Fruit fly (Drosophila melanogaster) whole organism, prepupa: Measurements from ENCODE around the gene Tdrd3.
A peak's percentile ranks its signal among the peaks of the same experiment; 100 is the strongest.

Experiments
- Blimp-1 ChIP-seq: fragments of 200-800 bp; sonication (Bioruptor generic); optimal IDR thresholded peaks from 3 replicates; lab custom pipeline; 2017; ENCODE audit warnings: missing biosample characterization, missing genetic modification characterization, mild to moderate bottlenecking, moderate library complexity, missing genetic modification reagents
- CG10631 ChIP-seq: fragments of 200-800 bp; sonication (Bioruptor generic); optimal IDR thresholded peaks from 2 replicates; lab custom pipeline; 2016; ENCODE audit warnings: missing biosample characterization, missing genetic modification characterization
- CG10669 ChIP-seq: fragments of 200-800 bp; sonication (Bioruptor generic); optimal IDR thresholded peaks from 3 replicates; lab custom pipeline; 2018; ENCODE audit warnings: missing biosample characterization, mild to moderate bottlenecking, missing genetic modification characterization, moderate library complexity
- CG11294 ChIP-seq: fragments of 200-800 bp; sonication (Bioruptor generic); IDR thresholded peaks from 2 replicates; pipeline ENCODE4 v1.3.6; 2022; ENCODE audit warnings: missing biosample characterization, missing genetic modification characterization
- CG11762 ChIP-seq: fragments of 200-800 bp; sonication (Bioruptor generic); optimal IDR thresholded peaks from 3 replicates; lab custom pipeline; 2016; ENCODE audit warnings: missing biosample characterization, missing genetic modification characterization; ENCODE audit not compliant: insufficient read depth
- CG15336 ChIP-seq: fragments of 200-800 bp; sonication (Bioruptor generic); IDR thresholded peaks from 2 replicates; pipeline ENCODE4 v1.3.6; 2022; ENCODE audit warnings: missing biosample characterization, missing genetic modification characterization
- CG31627 ChIP-seq: fragments of 200-800 bp; sonication (Bioruptor generic); optimal IDR thresholded peaks from 3 replicates; lab custom pipeline; 2016; ENCODE audit warnings: missing biosample characterization, missing genetic modification characterization
- CG32006 ChIP-seq: fragments of 200-800 bp; sonication (Bioruptor generic); optimal IDR thresholded peaks from 3 replicates; lab custom pipeline; 2017; ENCODE audit warnings: missing biosample characterization, mild to moderate bottlenecking, missing genetic modification characterization
- CG34406 ChIP-seq: fragments of 200-800 bp; sonication (Bioruptor generic); optimal IDR thresholded peaks from 3 replicates; lab custom pipeline; 2016; ENCODE audit warnings: missing biosample characterization, missing genetic modification characterization
- CG3919 ChIP-seq: fragments of 200-800 bp; sonication (Bioruptor generic); optimal IDR thresholded peaks from 3 replicates; lab custom pipeline; 2016; ENCODE audit warnings: missing biosample characterization, missing genetic modification characterization
- CG4318 ChIP-seq: fragments of 200-800 bp; sonication (Bioruptor generic); optimal IDR thresholded peaks from 3 replicates; lab custom pipeline; 2017; ENCODE audit warnings: missing biosample characterization, mild to moderate bottlenecking, missing genetic modification characterization
- CG6163 ChIP-seq: fragments of 200-800 bp; sonication (Bioruptor generic); IDR thresholded peaks from 3 replicates; pipeline ENCODE4 v1.3.6; 2022; ENCODE audit warnings: missing biosample characterization, missing genetic modification characterization
- CG6276 ChIP-seq: fragments of 200-800 bp; sonication (Bioruptor generic); optimal IDR thresholded peaks from 2 replicates; lab custom pipeline; 2017; ENCODE audit warnings: missing biosample characterization, mild to moderate bottlenecking, missing genetic modification characterization
- CG6792 ChIP-seq: fragments of 200-800 bp; sonication (Bioruptor generic); optimal IDR thresholded peaks from 3 replicates; lab custom pipeline; 2016; ENCODE audit warnings: missing biosample characterization, missing genetic modification characterization
- CG7368 ChIP-seq: fragments of 200-800 bp; sonication (Bioruptor generic); optimal IDR thresholded peaks from 3 replicates; lab custom pipeline; 2016; ENCODE audit warnings: missing biosample characterization, missing genetic modification characterization
- CG8119 ChIP-seq: fragments of 200-800 bp; sonication (Bioruptor generic); IDR thresholded peaks from 3 replicates; pipeline ENCODE4 v1.3.6; 2022; ENCODE audit warnings: missing biosample characterization, missing genetic modification characterization
- CG8319 ChIP-seq: fragments of 200-800 bp; sonication (Bioruptor generic); optimal IDR thresholded peaks from 3 replicates; lab custom pipeline; 2016; ENCODE audit warnings: missing biosample characterization, missing genetic modification characterization
- Eip78C ChIP-seq: fragments of 200-800 bp; sonication (Bioruptor generic); peaks from one replicate; lab custom pipeline; 2016; ENCODE audit warnings: missing biosample characterization, missing genetic modification characterization
- Eip93F ChIP-seq: fragments of 200-800 bp; sonication (Bioruptor generic); optimal IDR thresholded peaks from 2 replicates; lab custom pipeline; 2016; ENCODE audit warnings: missing biosample characterization, mild to moderate bottlenecking, missing genetic modification characterization
- Ets21C ChIP-seq: fragments of 200-800 bp; sonication (Bioruptor generic); optimal IDR thresholded peaks from 3 replicates; lab custom pipeline; 2016; ENCODE audit warnings: missing biosample characterization, missing genetic modification characterization
- Ets96B ChIP-seq: fragments of 200-800 bp; optimal IDR thresholded peaks from 2 replicates; lab custom pipeline; 2019; ENCODE audit warnings: missing biosample characterization, mild to moderate bottlenecking, missing genetic modification characterization, moderate library complexity
- Hr38 ChIP-seq: sonication (Bioruptor generic); optimal IDR thresholded peaks from 2 replicates; lab custom pipeline; 2016; ENCODE audit warnings: missing biosample characterization, missing genetic modification characterization
- Hr39 ChIP-seq: fragments of 200-800 bp; sonication (Bioruptor generic); optimal IDR thresholded peaks from 2 replicates; lab custom pipeline; 2016; ENCODE audit warnings: missing biosample characterization, missing genetic modification characterization
- Hr4 ChIP-seq: fragments of 200-800 bp; sonication (Bioruptor generic); optimal IDR thresholded peaks from 3 replicates; lab custom pipeline; 2016; ENCODE audit warnings: missing biosample characterization, missing genetic modification characterization
- Met ChIP-seq: fragments of 200-800 bp; sonication (Bioruptor generic); optimal IDR thresholded peaks from 3 replicates; lab custom pipeline; 2016; ENCODE audit warnings: missing biosample characterization, missing genetic modification characterization
- OdsH ChIP-seq: fragments of 200-800 bp; sonication (Bioruptor generic); optimal IDR thresholded peaks from 3 replicates; lab custom pipeline; 2016; ENCODE audit warnings: missing biosample characterization, missing genetic modification characterization
- Smox ChIP-seq: fragments of 200-800 bp; sonication (Bioruptor generic); optimal IDR thresholded peaks from 3 replicates; lab custom pipeline; 2016; ENCODE audit warnings: missing biosample characterization, missing genetic modification characterization
- Sox102F ChIP-seq: fragments of 200-800 bp; sonication (Bioruptor generic); optimal IDR thresholded peaks from 2 replicates; lab custom pipeline; 2016; ENCODE audit warnings: missing biosample characterization, mild to moderate bottlenecking, missing genetic modification characterization
- Sox14 ChIP-seq: fragments of 200-800 bp; sonication (Bioruptor generic); optimal IDR thresholded peaks from 3 replicates; lab custom pipeline; 2016; ENCODE audit warnings: missing biosample characterization, missing genetic modification characterization
- Sox15 ChIP-seq: fragments of 200-800 bp; sonication (Bioruptor generic); optimal IDR thresholded peaks from 3 replicates; lab custom pipeline; 2016; ENCODE audit warnings: missing biosample characterization, missing genetic modification characterization
- achi ChIP-seq: fragments of 200-800 bp; sonication (Bioruptor generic); optimal IDR thresholded peaks from 3 replicates; lab custom pipeline; 2016; ENCODE audit warnings: missing biosample characterization, missing genetic modification characterization
- acj6 ChIP-seq: fragments of 200-800 bp; sonication (Bioruptor generic); optimal IDR thresholded peaks from 3 replicates; lab custom pipeline; 2016; ENCODE audit warnings: missing biosample characterization, missing genetic modification characterization
- cyc ChIP-seq: fragments of 200-800 bp; sonication (Bioruptor generic); optimal IDR thresholded peaks from 3 replicates; lab custom pipeline; 2016; ENCODE audit warnings: missing biosample characterization, missing genetic modification characterization
- dac ChIP-seq: fragments of 200-800 bp; sonication (Bioruptor generic); optimal IDR thresholded peaks from 2 replicates; lab custom pipeline; 2017; ENCODE audit warnings: missing biosample characterization, mild to moderate bottlenecking, missing genetic modification characterization
- dsx ChIP-seq: fragments of 200-800 bp; optimal IDR thresholded peaks from 3 replicates; lab custom pipeline; 2019; ENCODE audit warnings: missing biosample characterization, mild to moderate bottlenecking, missing genetic modification characterization, moderate library complexity; ENCODE audit not compliant: poor library complexity, severe bottlenecking
- eg ChIP-seq: fragments of 200-800 bp; sonication (Bioruptor generic); IDR thresholded peaks from 3 replicates; pipeline ENCODE4 v1.3.6; 2022; ENCODE audit warnings: missing biosample characterization, missing genetic modification characterization
- fd59A ChIP-seq: fragments of 200-800 bp; sonication (Bioruptor generic); optimal IDR thresholded peaks from 2 replicates; lab custom pipeline; 2017; ENCODE audit warnings: missing biosample characterization, mild to moderate bottlenecking, missing genetic modification characterization, missing genetic modification reagents
- fd85E ChIP-seq: fragments of 200-800 bp; sonication (Bioruptor generic); optimal IDR thresholded peaks from 3 replicates; lab custom pipeline; 2016; ENCODE audit warnings: missing biosample characterization, missing genetic modification characterization
- fkh ChIP-seq: fragments of 200-800 bp; sonication (Bioruptor generic); optimal IDR thresholded peaks from 3 replicates; lab custom pipeline; 2017; ENCODE audit warnings: missing biosample characterization, mild to moderate bottlenecking, missing genetic modification characterization, moderate library complexity
- lz ChIP-seq: fragments of 200-800 bp; sonication (Bioruptor generic); optimal IDR thresholded peaks from 3 replicates; lab custom pipeline; 2016; ENCODE audit warnings: missing biosample characterization, missing genetic modification characterization
- net ChIP-seq: fragments of 200-800 bp; sonication (Bioruptor generic); optimal IDR thresholded peaks from 3 replicates; lab custom pipeline; 2016; ENCODE audit warnings: missing biosample characterization, missing genetic modification characterization
- pdm3 ChIP-seq: fragments of 200-800 bp; sonication (Bioruptor generic); optimal IDR thresholded peaks from 3 replicates; lab custom pipeline; 2016; ENCODE audit warnings: missing biosample characterization, missing genetic modification characterization
- salr ChIP-seq, 2 experiments: fragments of 200-800 bp; sonication (Bioruptor generic); optimal IDR thresholded peaks; 3 replicates each; lab custom pipeline; 2016 to 2018; ENCODE audit warnings: missing biosample characterization in 2 of 2, missing genetic modification characterization in 2 of 2, mild to moderate bottlenecking in 1 of 2
- spab ChIP-seq: fragments of 200-800 bp; sonication (Bioruptor generic); optimal IDR thresholded peaks from 2 replicates; lab custom pipeline; 2017; ENCODE audit warnings: missing biosample characterization, mild to moderate bottlenecking, missing genetic modification characterization, missing genetic modification reagents
- ss ChIP-seq, 2 experiments: fragments of 200-800 bp; sonication (Bioruptor generic); optimal IDR thresholded peaks; 2 replicates in 1 of 2; 3 replicates in 1 of 2; lab custom pipeline; 2017 to 2018; ENCODE audit warnings: mild to moderate bottlenecking in 2 of 2, missing biosample characterization in 2 of 2, missing genetic modification characterization in 2 of 2, moderate library complexity in 1 of 2
- vri ChIP-seq: fragments of 200-800 bp; sonication (Bioruptor generic); optimal IDR thresholded peaks from 3 replicates; lab custom pipeline; 2016; ENCODE audit warnings: missing biosample characterization, mild to moderate bottlenecking, missing genetic modification characterization

Tdrd3 gene

DNA sequence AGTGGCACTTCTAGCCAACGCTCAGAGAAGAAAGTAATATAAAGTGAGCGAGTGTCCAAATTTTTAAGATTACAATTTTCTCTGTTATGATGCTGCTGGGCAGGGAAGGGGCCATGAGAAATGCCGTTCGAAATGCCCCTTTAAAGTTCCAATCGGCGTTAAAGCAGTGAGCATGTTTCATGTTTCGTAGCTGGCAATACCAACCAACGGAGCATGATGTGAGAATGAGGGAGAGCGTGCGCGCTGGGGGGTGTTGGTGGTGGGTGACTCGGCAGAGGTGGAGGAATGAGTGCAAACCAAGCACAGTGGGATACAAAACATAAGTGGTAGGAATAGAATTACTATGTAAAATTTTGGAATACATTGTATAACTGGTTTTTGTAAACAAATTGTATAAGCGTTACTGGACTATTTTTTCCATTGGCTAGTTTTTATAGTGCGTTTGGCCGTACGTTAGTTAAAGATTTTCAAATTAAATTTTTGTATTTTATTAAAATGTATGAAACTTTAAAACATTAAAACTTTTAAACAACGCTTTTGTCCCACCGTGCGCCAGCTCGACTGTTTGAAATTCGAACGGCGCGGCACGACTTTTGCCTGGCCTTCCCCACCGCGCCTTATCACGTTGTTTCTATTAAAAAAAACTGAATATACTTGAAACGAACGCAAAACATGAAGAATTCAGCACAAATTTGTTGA is 27.3 kb upstream of the Tdrd3 start (continued):
- peak; percentile 99 for TF ChIP-seq achi
- TF ChIP-seq CG11294 (GFP tag; lab: Robert Waterston, UW) = peak; percentile 100
- peak; percentile 99 for TF ChIP-seq CG6163 (GFP tag; lab: Robert Waterston, UW)
- TF ChIP-seq Ets21C (GFP tag; lab: Kevin White, UChicago) = peak; percentile 99
- peak; percentile 100 for TF ChIP-seq Hr4 (GFP tag; lab: Kevin White, UChicago)
- TF ChIP-seq fd59A (GFP tag; lab: Kevin White, UChicago) = peak; percentile 99
- peak; percentile 100 for TF ChIP-seq eg (GFP tag; lab: Robert Waterston, UW)
- TF ChIP-seq CG7368 (GFP tag; lab: Kevin White, UChicago) = peak; percentile 99
- TF ChIP-seq Sox14 = peak; percentile 100
- peak; percentile 100 for TF ChIP-seq OdsH (GFP tag; lab: Kevin White, UChicago)
- TF ChIP-seq CG31627 (GFP tag; lab: Kevin White, UChicago) = peak; percentile 99
- TF ChIP-seq CG10669 (GFP tag; lab: Kevin White, UChicago) = peak; percentile 99
- TF ChIP-seq Hr39 (GFP tag; lab: Kevin White, UChicago) = peak; percentile 99
- TF ChIP-seq Ets96B = peak; percentile 100
- peak; percentile 97 for TF ChIP-seq Blimp-1 (GFP tag; lab: Kevin White, UChicago)
- TF ChIP-seq CG8119 (GFP tag; lab: Robert Waterston, UW) = peak; percentile 100
- TF ChIP-seq Eip93F (GFP tag; lab: Kevin White, UChicago) = peak; percentile 99
- peak; percentile 100 for TF ChIP-seq CG11762 (GFP tag; lab: Kevin White, UChicago)
- peak; percentile 100 for TF ChIP-seq net (GFP tag; lab: Kevin White, UChicago)
- TF ChIP-seq CG8319 (GFP tag; lab: Kevin White, UChicago) = peak; percentile 99
- TF ChIP-seq, all 60 proteins: peak for 60

DNA sequence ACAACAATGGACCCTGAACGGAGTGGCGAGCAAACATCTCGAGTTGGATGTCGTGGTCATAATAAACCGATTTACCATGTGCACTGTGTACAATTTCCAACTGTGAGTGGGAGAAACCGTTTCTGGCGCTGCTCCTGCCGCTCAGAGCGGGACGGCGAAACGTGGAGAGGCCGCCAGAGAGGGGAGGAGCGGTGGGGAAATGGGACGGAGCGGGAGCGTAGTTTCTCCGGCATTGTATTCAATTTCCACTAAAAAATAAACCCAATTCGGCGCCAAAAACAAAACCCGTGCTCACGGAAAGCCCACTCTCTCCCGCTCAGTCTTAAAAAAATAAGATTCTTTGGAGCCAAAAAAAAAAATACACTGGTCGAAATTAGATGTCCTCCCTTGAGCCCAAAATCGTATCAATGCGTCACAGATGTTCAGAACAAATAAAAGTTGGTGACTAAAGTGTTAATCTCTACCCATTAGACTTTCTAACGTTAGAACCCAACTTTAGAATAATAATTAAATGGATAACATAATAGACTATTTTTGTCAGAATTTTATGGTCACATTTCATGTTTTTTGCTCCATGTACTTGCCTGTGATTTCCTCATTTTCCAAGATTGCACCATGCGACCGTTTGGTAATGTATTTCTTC is 26.5 kb upstream of the Tdrd3 start:
- TF ChIP-seq CG6163 (GFP tag; lab: Robert Waterston, UW) (no peak; the same call in 2 of the 3 replicates), CG34406 (GFP tag; lab: Kevin White, UChicago) (peak; percentile 36), Sox102F (GFP tag; lab: Kevin White, UChicago) (peak; percentile 63), OdsH (GFP tag; lab: Kevin White, UChicago) (peak; percentile 57), CG6792 (GFP tag; lab: Kevin White, UChicago) (peak; percentile 43), CG3919 (GFP tag; lab: Kevin White, UChicago) (peak; percentile 58), Eip78C (GFP tag; lab: Kevin White, UChicago) (peak; percentile 87), vri (GFP tag; lab: Kevin White, UChicago) (peak; percentile 45), Eip93F (GFP tag; lab: Kevin White, UChicago) (no peak), dac (GFP tag; lab: Kevin White, UChicago) (peak; percentile 46), CG11294 (GFP tag; lab: Robert Waterston, UW) (peak; percentile 9; the same call in 1 of the 2 replicates), Ets21C (GFP tag; lab: Kevin White, UChicago) (peak; percentile 14), lz (GFP tag; lab: Kevin White, UChicago) (peak; percentile 59), Smox (peak; percentile 68), salr (GFP tag; optimal IDR thresholded peaks at IDR 0.05; lab: Kevin White, UChicago) (no peak), dsx (GFP tag; lab: Kevin White, UChicago) (no peak), Met (GFP tag; lab: Kevin White, UChicago) (peak; percentile 72), fkh (GFP tag; lab: Kevin White, UChicago) (no peak), CG10631 (GFP tag; lab: Kevin White, UChicago) (peak; percentile 20), Blimp-1 (GFP tag; lab: Kevin White, UChicago) (no peak), Sox15 (GFP tag; lab: Kevin White, UChicago) (no peak), CG4318 (GFP tag; lab: Kevin White, UChicago) (no peak), pdm3 (peak; percentile 65), Hr38 (GFP tag; lab: Kevin White, UChicago) (no peak), Hr4 (GFP tag; lab: Kevin White, UChicago) (peak; percentile 77), CG6276 (peak; percentile 67), CG8319 (GFP tag; lab: Kevin White, UChicago) (no peak), spab (GFP tag; lab: Kevin White, UChicago) (no peak), CG15336 (GFP tag; lab: Robert Waterston, UW) (peak; percentile 82), CG7368 (GFP tag; lab: Kevin White, UChicago) (peak; percentile 9), fd85E (GFP tag; lab: Kevin White, UChicago) (no peak), CG32006 (peak; percentile 55), cyc (GFP tag; lab: Kevin White, UChicago) (peak; percentile 48), acj6 (GFP tag; lab: Kevin White, UChicago) (peak; percentile 49), ss (GFP tag; optimal IDR thresholded peaks at IDR 0.05; lab: Kevin White, UChicago) (no peak)
